Worm (Caenorhabditis elegans) whole organism, L1 larva: ENCODE results near the gene C16A11.5.

Experiments
- C04F5.9 ChIP-seq: sonication (generic microtip); optimal IDR thresholded peaks from 2 replicates; lab custom pipeline; 2016; ENCODE audit warnings: missing genetic modification characterization, missing compliant biosample characterization
- ceh-82 ChIP-seq, 3 experiments: fragments of 150-350 bp in 1 of 3; sonication (generic microtip) in 2 of 3; optimal IDR thresholded peaks; 2 replicates each; lab custom pipeline; 2014 to 2017; ENCODE audit warnings: missing biosample characterization in 3 of 3, missing genetic modification characterization in 3 of 3
- dpl-1 ChIP-seq, 3 experiments: fragments of 150-350 bp in 2 of 3; sonication (generic microtip) in 1 of 3; optimal IDR thresholded peaks; 2 replicates each; lab custom pipeline; 2014 to 2017; ENCODE audit warnings: missing biosample characterization in 3 of 3, missing genetic modification characterization in 3 of 3, missing genetic modification reagents in 3 of 3
- fkh-10 ChIP-seq: sonication (generic microtip); optimal IDR thresholded peaks from 2 replicates; lab custom pipeline; 2017; ENCODE audit warnings: missing biosample characterization, missing genetic modification reagents, missing genetic modification characterization
- fos-1 ChIP-seq: fragments of 150-350 bp; optimal IDR thresholded peaks from 2 replicates; lab custom pipeline; 2014; ENCODE audit warnings: missing biosample characterization, missing genetic modification characterization
- lin-15B ChIP-seq: fragments of 150-350 bp; sonication (generic microtip); optimal IDR thresholded peaks from 3 replicates; lab custom pipeline; 2014; ENCODE audit warnings: missing biosample characterization, missing genetic modification characterization
- nhr-28 ChIP-seq: fragments of 150-350 bp; optimal IDR thresholded peaks from 2 replicates; lab custom pipeline; 2014; ENCODE audit warnings: missing biosample characterization, missing genetic modification characterization
- rnt-1 ChIP-seq: sonication (generic microtip); optimal IDR thresholded peaks from 2 replicates; lab custom pipeline; 2016; ENCODE audit warnings: mild to moderate bottlenecking, missing genetic modification characterization, moderate library complexity, missing compliant biosample characterization
- skn-1 ChIP-seq: fragments of 150-350 bp; optimal IDR thresholded peaks from 2 replicates; lab custom pipeline; 2014; ENCODE audit warnings: missing biosample characterization, missing genetic modification characterization
- sptf-1 ChIP-seq: fragments of 150-350 bp; optimal IDR thresholded peaks from 2 replicates; lab custom pipeline; 2014; ENCODE audit warnings: missing biosample characterization, missing genetic modification characterization
- unc-62 ChIP-seq: fragments of 150-350 bp; optimal IDR thresholded peaks from 2 replicates; lab custom pipeline; 2014; ENCODE audit warnings: missing biosample characterization, missing genetic modification reagents, missing genetic modification characterization
- unc-98 ChIP-seq: fragments of 200-800 bp; sonication (Bioruptor generic); IDR thresholded peaks from 2 replicates; pipeline ENCODE4 v1.3.6; 2022; ENCODE audit warnings: missing genetic modification characterization, missing compliant biosample characterization
- zag-1 ChIP-seq: fragments of 150-350 bp; optimal IDR thresholded peaks from 2 replicates; lab custom pipeline; 2014; ENCODE audit warnings: missing biosample characterization, missing genetic modification characterization

DNA sequence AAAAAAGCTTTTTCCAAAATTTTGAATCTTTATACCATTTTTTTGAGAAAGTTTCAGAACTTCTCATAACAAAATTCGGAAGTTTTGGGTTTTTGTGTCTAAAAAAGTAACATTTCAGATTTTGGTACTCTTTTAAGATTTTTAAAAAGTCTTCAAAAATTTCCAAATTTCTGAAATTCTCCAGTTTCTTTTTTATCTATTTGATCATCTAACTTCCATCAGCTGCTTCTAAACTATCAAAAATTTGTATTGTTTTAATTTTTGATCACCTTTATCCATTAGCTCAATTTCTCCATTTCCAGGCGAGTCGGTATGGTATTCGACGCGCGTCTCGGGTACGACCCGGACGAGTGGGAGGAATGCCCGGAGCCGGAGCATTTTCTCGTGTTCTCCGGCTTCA is 36.7 kb upstream of the C16A11.5 start, which contains the start of gene cpna-1:
- TF ChIP-seq fkh-10 (GFP tag; lab: Kevin White, UChicago) (no peak), rnt-1 (tag; lab: Kevin White, UChicago) (no peak), unc-98 (GFP tag; lab: Robert Waterston, UW) (no peak), lin-15B (tag; lab: Kevin White, UChicago) (no peak), C04F5.9 (tag; lab: Kevin White, UChicago) (no peak), dpl-1 (GFP tag; optimal IDR thresholded peaks at IDR 0.05; lab: Kevin White, UChicago) (no peak), fos-1 (no peak), ceh-82 (tag; optimal IDR thresholded peaks at IDR 0.05; lab: Kevin White, UChicago) (no peak), zag-1 (tag; lab: Kevin White, UChicago) (no peak), unc-62 (GFP tag; lab: Kevin White, UChicago) (no peak), skn-1 (tag; lab: Kevin White, UChicago) (no peak), nhr-28 (no peak), sptf-1 (tag; lab: Kevin White, UChicago) (no peak)
